Worm (Caenorhabditis elegans): ENCODE measurements around the gene daf-12.
A peak's percentile ranks its signal among the peaks of the same experiment; 100 is the strongest.

daf-12 gene

ce11 chrX:10597554-10598191, 38.0 kb upstream of the daf-12 start (continued):
- TF ChIP-seq T23F11.4 (GFP tag; optimal IDR thresholded peaks at IDR 0.05) (no peak), unc-86 (tag; optimal IDR thresholded peaks at IDR 0.05) (no peak), hlh-13 (GFP tag; optimal IDR thresholded peaks at IDR 0.05) (no peak), nhr-11 (tag; optimal IDR thresholded peaks at IDR 0.05) (no peak), K09A11.1 (tag; optimal IDR thresholded peaks at IDR 0.05; ENCODE audit: insufficient read depth) (no peak), che-1 (tag; optimal IDR thresholded peaks at IDR 0.05) (no peak), ceh-22 (tag; optimal IDR thresholded peaks at IDR 0.05) (no peak), elt-2 (tag; optimal IDR thresholded peaks at IDR 0.05) (peak; percentile 89), mec-3 (tag; optimal IDR thresholded peaks at IDR 0.05; ENCODE audit: borderline replicate concordance) (no peak), ets-4 (tag; optimal IDR thresholded peaks at IDR 0.05) (no peak), lin-11 (tag; optimal IDR thresholded peaks at IDR 0.05) (no peak), ceh-19 (GFP tag; optimal IDR thresholded peaks at IDR 0.05) (no peak), hlh-30 (tag; optimal IDR thresholded peaks at IDR 0.05; ENCODE audit: insufficient read depth) (peak; percentile 66), Y22D7AL.16 (tag; optimal IDR thresholded peaks at IDR 0.05) (no peak), C38D4.7 (GFP tag; optimal IDR thresholded peaks at IDR 0.05) (no peak), pax-1 (tag; optimal IDR thresholded peaks at IDR 0.05) (no peak), unc-3 (GFP tag; conservative IDR thresholded peaks at IDR 0.05) (no peak), unc-3 (tag; optimal IDR thresholded peaks at IDR 0.05) (no peak), ceh-9 (tag; optimal IDR thresholded peaks at IDR 0.05) (no peak), nhr-232 (tag; optimal IDR thresholded peaks at IDR 0.05) (no peak), sox-2 (GFP tag; IDR thresholded peaks at IDR 0.05) (no peak), C08G9.2 (tag; optimal IDR thresholded peaks at IDR 0.05) (peak; percentile 30), ceh-45 (GFP tag; IDR thresholded peaks at IDR 0.05) (no peak), ceh-2 (tag; optimal IDR thresholded peaks at IDR 0.05) (peak; percentile 25), eyg-1 (tag; optimal IDR thresholded peaks at IDR 0.05) (no peak), lim-6 (tag; optimal IDR thresholded peaks at IDR 0.05) (no peak)

ce11 chrX:10599719-10600155, 36.0 kb upstream of the daf-12 start:
- peak; percentile 60 for TF ChIP-seq ceh-31 (tag; optimal IDR thresholded peaks at IDR 0.05)
- peak; percentile 85 for TF ChIP-seq unc-55 (GFP tag; optimal IDR thresholded peaks at IDR 0.05)
- TF ChIP-seq pha-2 (tag; optimal IDR thresholded peaks at IDR 0.05) = no peak

- TF ChIP-seq pat-9 (tag; optimal IDR thresholded peaks at IDR 0.05) (no peak), madf-2 (tag; optimal IDR thresholded peaks at IDR 0.05) (no peak), ztf-16 (tag; optimal IDR thresholded peaks at IDR 0.05) (no peak), unc-86 (tag; optimal IDR thresholded peaks at IDR 0.05) (no peak), hlh-15 (tag; optimal IDR thresholded peaks at IDR 0.05) (no peak), ceh-9 (tag; optimal IDR thresholded peaks at IDR 0.05) (no peak), C08G9.2 (tag; optimal IDR thresholded peaks at IDR 0.05) (no peak), pqm-1 (tag; optimal IDR thresholded peaks at IDR 0.05) (no peak), unc-55 (GFP tag; optimal IDR thresholded peaks at IDR 0.05) (no peak), ceh-45 (GFP tag; IDR thresholded peaks at IDR 0.05) (no peak), tbx-7 (tag; optimal IDR thresholded peaks at IDR 0.05) (no peak), sdc-2 (tag; optimal IDR thresholded peaks at IDR 0.05) (no peak), ceh-34 (tag; optimal IDR thresholded peaks at IDR 0.05) (no peak), pax-1 (tag; optimal IDR thresholded peaks at IDR 0.05) (no peak)
Observed at ce11 chrX:10604386-10604785, 31.3 kb upstream of the daf-12 start, which contains the start of gene flp-19. Gene flp-19 (plus strand): TSS chrX:10604686.

ce11 chrX:10609878-10610277, 25.8 kb upstream of the daf-12 start:
- TF ChIP-seq eyg-1 (tag; optimal IDR thresholded peaks at IDR 0.05) = no peak
- TF ChIP-seq ets-4 (tag; optimal IDR thresholded peaks at IDR 0.05) = no peak
- no peak for TF ChIP-seq dve-1 (tag; optimal IDR thresholded peaks at IDR 0.05)
- TF ChIP-seq pag-3 (tag; optimal IDR thresholded peaks at IDR 0.05; ENCODE audit: borderline replicate concordance) = no peak
- no peak for TF ChIP-seq ceh-24 (tag; optimal IDR thresholded peaks at IDR 0.05)
- TF ChIP-seq tbx-7 (tag; optimal IDR thresholded peaks at IDR 0.05) = no peak
- TF ChIP-seq pha-2 (tag; optimal IDR thresholded peaks at IDR 0.05) = no peak
- no peak for TF ChIP-seq elt-4 (tag; optimal IDR thresholded peaks at IDR 0.05)

Data from whole organism, late embryonic.